Fruit fly (Drosophila melanogaster): Measurements from ENCODE around the gene hid.

Gene hid

dm6 chr3L:18185542-18186312, at the start of gene hid (continued):
- TF ChIP-seq z (GFP tag; IDR thresholded peaks at IDR 0.05) (0 out of 3 replicates have a peak, but pooled peaks have one; percentile 65), Rfx (GFP tag; IDR thresholded peaks at IDR 0.05) (peak; percentile 66), sim (GFP tag; IDR thresholded peaks at IDR 0.05) (no peak; the same call in 1 of the 2 replicates), CG3407 (GFP tag; optimal IDR thresholded peaks at IDR 0.05) (peak; percentile 46), chif (GFP tag; optimal IDR thresholded peaks at IDR 0.05) (peak; percentile 64 to 93), Med (GFP tag) (peak; percentile 93), CG2129 (GFP tag; IDR thresholded peaks at IDR 0.05; ENCODE audit: partially characterized antibody) (no peak), CG3838 (GFP tag; optimal IDR thresholded peaks at IDR 0.05) (peak; percentile 51), fd3F (GFP tag; optimal IDR thresholded peaks at IDR 0.05) (peak; percentile 78), CG7372 (GFP tag; IDR thresholded peaks at IDR 0.05) (peak; percentile 74), CG2875 (GFP tag; optimal IDR thresholded peaks at IDR 0.05) (peak; percentile 67), CG18476 (GFP tag; optimal IDR thresholded peaks at IDR 0.05) (peak; percentile 89), CG11695 (GFP tag; IDR thresholded peaks at IDR 0.05) (peak; percentile 82), C15 (GFP tag; IDR thresholded peaks at IDR 0.05) (0 out of 3 replicates have a peak, but pooled peaks have one; percentile 13), pan (optimal IDR thresholded peaks at IDR 0.05) (peak in 1 of 2 experiments; percentile 89), pan (GFP tag; optimal IDR thresholded peaks at IDR 0.05 in 1 of 2, IDR thresholded peaks at IDR 0.05 in 1 of 2) (peak; percentile 84 to 88), CkIIα-i1 (GFP tag; IDR thresholded peaks at IDR 0.05) (no peak), Lpt (GFP tag; optimal IDR thresholded peaks at IDR 0.05) (no peak), CG18619 (GFP tag; optimal IDR thresholded peaks at IDR 0.05) (peak; percentile 79), ara (GFP tag; IDR thresholded peaks at IDR 0.05) (peak; percentile 88), so (GFP tag; IDR thresholded peaks at IDR 0.05) (peak; percentile 72; the same call in 2 of the 3 replicates), disco-r (GFP tag; optimal IDR thresholded peaks at IDR 0.05) (peak; percentile 79), Stat92E (GFP tag; optimal IDR thresholded peaks at IDR 0.05) (peak in 1 of 3 experiments; percentile 92), crc (GFP tag; optimal IDR thresholded peaks at IDR 0.05) (peak; percentile 62), CG5180 (GFP tag; optimal IDR thresholded peaks at IDR 0.05) (peak; percentile 61), crol (GFP tag; IDR thresholded peaks at IDR 0.05) (no peak), CG11398 (GFP tag; optimal IDR thresholded peaks at IDR 0.05) (peak; percentile 71), Six4 (GFP tag; optimal IDR thresholded peaks at IDR 0.05) (peak; percentile 85), CG7987 (GFP tag; optimal IDR thresholded peaks at IDR 0.05) (peak; percentile 61), Awh (GFP tag; IDR thresholded peaks at IDR 0.05) (peak; percentile 71), bcd (GFP tag; optimal IDR thresholded peaks at IDR 0.05) (peak; percentile 87), CG15601 (tag; optimal IDR thresholded peaks at IDR 0.05) (peak; percentile 86), CG11085 (GFP tag; IDR thresholded peaks at IDR 0.05) (0 out of 2 replicates have a peak, but pooled peaks have one; percentile 17), D (optimal IDR thresholded peaks at IDR 0.05) (no peak), D (GFP tag; optimal IDR thresholded peaks at IDR 0.05) (peak; percentile 91), NfI (GFP tag; optimal IDR thresholded peaks at IDR 0.05) (peak; percentile 64), shn (GFP tag; optimal IDR thresholded peaks at IDR 0.05) (peak; percentile 89), CG17328 (GFP tag; IDR thresholded peaks at IDR 0.05) (peak; percentile 80), danr (GFP tag; IDR thresholded peaks at IDR 0.05) (peak; percentile 80), CG4820 (GFP tag; optimal IDR thresholded peaks at IDR 0.05) (peak; percentile 89), esg (GFP tag; conservative IDR thresholded peaks at IDR 0.05) (peak; percentile 87), wdn (GFP tag; IDR thresholded peaks at IDR 0.05) (peak; percentile 61), gce (GFP tag; IDR thresholded peaks at IDR 0.05) (no peak; the same call in 2 of the 3 replicates), CG32772 (GFP tag; IDR thresholded peaks at IDR 0.05) (peak; percentile 89), CG14441 (GFP tag; IDR thresholded peaks at IDR 0.05) (peak; percentile 84), CG9876 (GFP tag; optimal IDR thresholded peaks at IDR 0.05) (peak; percentile 44), Aef1 (GFP tag; IDR thresholded peaks at IDR 0.05) (peak; percentile 76), ash1 (GFP tag; optimal IDR thresholded peaks at IDR 0.05) (no peak), ind (GFP tag; optimal IDR thresholded peaks at IDR 0.05) (peak; percentile 83), NC2α (GFP tag; optimal IDR thresholded peaks at IDR 0.05) (peak; percentile 63)

Data from whole organism, embryonic.